Fruit fly (Drosophila melanogaster) whole organism, pupa: ENCODE data around the gene CG4757.

Source experiments
- CG12605 ChIP-seq: fragments of 200-800 bp; sonication (Bioruptor generic); IDR thresholded peaks from 2 replicates; pipeline ENCODE4 v1.3.6; 2022; ENCODE audit warnings: missing biosample characterization, missing genetic modification characterization
- CG13204 ChIP-seq: fragments of 200-800 bp; sonication (Bioruptor generic); optimal IDR thresholded peaks from 2 replicates; lab custom pipeline; 2018; ENCODE audit warnings: missing biosample characterization, mild to moderate bottlenecking, missing genetic modification characterization, moderate library complexity
- CG14655 ChIP-seq: fragments of 200-800 bp; sonication (Bioruptor generic); optimal IDR thresholded peaks from 3 replicates; lab custom pipeline; 2017; ENCODE audit warnings: mild to moderate bottlenecking, missing biosample characterization, missing genetic modification reagents, missing genetic modification characterization
- CG15710 ChIP-seq: fragments of 200-800 bp; sonication (Bioruptor generic); optimal IDR thresholded peaks from 2 replicates; lab custom pipeline; 2018; ENCODE audit warnings: missing biosample characterization, mild to moderate bottlenecking, missing genetic modification characterization, moderate library complexity
- CG32121 ChIP-seq: fragments of 200-800 bp; sonication (Bioruptor generic); IDR thresholded peaks from 2 replicates; pipeline ENCODE4 v1.3.6; 2022; ENCODE audit warnings: missing biosample characterization, missing genetic modification characterization
- CG34367 ChIP-seq: fragments of 200-800 bp; sonication (Bioruptor generic); optimal IDR thresholded peaks from 2 replicates; lab custom pipeline; 2018; ENCODE audit warnings: missing biosample characterization, mild to moderate bottlenecking, missing genetic modification characterization
- CG8159 ChIP-seq: fragments of 200-800 bp; sonication (Bioruptor generic); optimal IDR thresholded peaks from 3 replicates; lab custom pipeline; 2018; ENCODE audit warnings: missing biosample characterization, mild to moderate bottlenecking, missing genetic modification characterization, moderate library complexity
- CG9948 ChIP-seq: fragments of 200-800 bp; sonication (Bioruptor generic); optimal IDR thresholded peaks from 2 replicates; lab custom pipeline; 2018; ENCODE audit warnings: missing biosample characterization, mild to moderate bottlenecking, missing genetic modification characterization, moderate library complexity
- EcR ChIP-seq: fragments of 200-800 bp; sonication (Bioruptor generic); optimal IDR thresholded peaks from 3 replicates; lab custom pipeline; 2019; ENCODE audit warnings: missing biosample characterization, missing genetic modification characterization, mild to moderate bottlenecking, moderate library complexity, missing genetic modification reagents
- Pif1A ChIP-seq: fragments of 200-800 bp; sonication (Bioruptor generic); optimal IDR thresholded peaks from 3 replicates; lab custom pipeline; 2016; ENCODE audit warnings: missing biosample characterization, missing genetic modification characterization
- Snoo ChIP-seq: fragments of 200-800 bp; sonication (Bioruptor generic); optimal IDR thresholded peaks from 3 replicates; lab custom pipeline; 2017; ENCODE audit warnings: missing biosample characterization, mild to moderate bottlenecking, missing genetic modification characterization, inconsistent platforms
- fd96Ca ChIP-seq: fragments of 200-800 bp; sonication (Bioruptor generic); IDR thresholded peaks from 3 replicates; pipeline ENCODE4 v1.3.6; 2022; ENCODE audit warnings: missing biosample characterization, missing genetic modification characterization
- gl ChIP-seq: fragments of 200-800 bp; sonication (Bioruptor generic); optimal IDR thresholded peaks from 2 replicates; lab custom pipeline; 2018; ENCODE audit warnings: missing biosample characterization, mild to moderate bottlenecking, missing genetic modification characterization
- rn ChIP-seq: fragments of 200-800 bp; sonication (Bioruptor generic); IDR thresholded peaks from 2 replicates; pipeline ENCODE4 v1.3.6; 2022; ENCODE audit warnings: missing biosample characterization, missing genetic modification characterization

DNA sequence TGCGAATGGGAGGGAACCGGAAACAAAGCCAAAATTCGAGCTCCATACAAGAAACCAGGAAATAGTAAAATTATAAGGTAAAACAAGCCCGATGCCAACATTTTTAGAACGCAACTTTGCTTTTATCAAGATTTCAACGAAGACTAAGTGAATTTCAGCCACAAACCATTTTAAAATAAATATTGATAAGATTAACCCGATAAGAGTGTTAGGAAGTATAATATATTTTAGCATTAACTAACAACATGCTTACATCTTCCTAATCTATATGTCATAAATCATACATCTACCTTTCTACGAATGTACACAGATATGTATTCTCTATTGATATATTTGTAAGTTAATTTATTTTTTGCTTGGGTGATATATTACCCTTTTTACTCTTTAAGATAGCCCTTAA is 5.0 kb downstream of the CG4757 start, which contains the start of gene Ugt35E1:
- no peak for TF ChIP-seq Pif1A (GFP tag; lab: Kevin White, UChicago)
- no peak for TF ChIP-seq rn (GFP tag; lab: Robert Waterston, UW)
- no peak for TF ChIP-seq gl (tag; lab: Kevin White, UChicago)
- no peak for TF ChIP-seq CG15710 (tag; lab: Kevin White, UChicago)
- no peak for TF ChIP-seq CG8159 (tag; lab: Kevin White, UChicago)
- TF ChIP-seq CG32121 (GFP tag; lab: Robert Waterston, UW), result no peak
- no peak for TF ChIP-seq Snoo (tag; lab: Kevin White, UChicago)
- no peak for TF ChIP-seq CG12605 (GFP tag; lab: Robert Waterston, UW)
- no peak for TF ChIP-seq EcR (GFP tag; lab: Kevin White, UChicago)
- TF ChIP-seq CG9948 (tag; lab: Kevin White, UChicago), result no peak
- TF ChIP-seq CG13204 (GFP tag; lab: Kevin White, UChicago), result no peak
- TF ChIP-seq CG34367, result no peak
- no peak for TF ChIP-seq CG14655 (GFP tag; lab: Kevin White, UChicago)
- no peak for TF ChIP-seq fd96Ca (GFP tag; lab: Robert Waterston, UW)
